Worm (Caenorhabditis elegans): Measurements from ENCODE around the gene trul-1.

trul-1 gene

ce11 chrII:296911-297440 is 14.6 kb upstream of the trul-1 start, which contains the start of the genes clec-117 and B0432.1:
TSS of gene clec-117 (minus strand) at chrII:297011.
TSS of gene B0432.1 (plus strand) at chrII:297390.
- TF ChIP-seq hlh-30 (tag; optimal IDR thresholded peaks at IDR 0.05; ENCODE audit: insufficient read depth) (no peak), snpc-4 (tag; optimal IDR thresholded peaks at IDR 0.05) (no peak), nhr-6 (tag; optimal IDR thresholded peaks at IDR 0.05) (no peak), nhr-76 (tag; optimal IDR thresholded peaks at IDR 0.05) (no peak), nhr-102 (tag; optimal IDR thresholded peaks at IDR 0.05) (no peak), daf-16 (GFP tag; optimal IDR thresholded peaks at IDR 0.05) (no peak), daf-16 (tag; optimal IDR thresholded peaks at IDR 0.05) (no peak)

ce11 chrII:294606-295005 is 12.2 kb upstream of the trul-1 start, which contains the start of gene B0432.11:
TSS of gene B0432.11 (minus strand) at chrII:294706.
- TF ChIP-seq ceh-28 (tag; optimal IDR thresholded peaks at IDR 0.05) (no peak), spr-3 (GFP tag; optimal IDR thresholded peaks at IDR 0.05) (no peak), aha-1 (tag) (no peak), zip-11 (GFP tag; IDR thresholded peaks at IDR 0.05) (no peak), php-3 (GFP tag; IDR thresholded peaks at IDR 0.05) (no peak), nhr-42 (GFP tag; IDR thresholded peaks at IDR 0.05) (no peak), gei-8 (GFP tag; optimal IDR thresholded peaks at IDR 0.05) (no peak), Y105C5A.15 (GFP tag; IDR thresholded peaks at IDR 0.05) (no peak), Y5F2A.4 (GFP tag; optimal IDR thresholded peaks at IDR 0.05) (no peak), lin-39 (tag; optimal IDR thresholded peaks at IDR 0.05) (no peak), F44E2.7 (GFP tag; IDR thresholded peaks at IDR 0.05) (no peak), dpl-1 (GFP tag; optimal IDR thresholded peaks at IDR 0.05) (no peak), lin-13 (GFP tag; optimal IDR thresholded peaks at IDR 0.05) (no peak)

- TF ChIP-seq daf-16 (GFP tag; optimal IDR thresholded peaks at IDR 0.05) (no peak), daf-16 (tag; optimal IDR thresholded peaks at IDR 0.05) (no peak), ztf-11 (tag; optimal IDR thresholded peaks at IDR 0.05) (no peak), nhr-28 (tag; optimal IDR thresholded peaks at IDR 0.05) (no peak), nhr-102 (tag; optimal IDR thresholded peaks at IDR 0.05) (no peak), fkh-10 (GFP tag; optimal IDR thresholded peaks at IDR 0.05) (no peak), nhr-6 (tag; optimal IDR thresholded peaks at IDR 0.05) (no peak), nhr-25 (tag; optimal IDR thresholded peaks at IDR 0.05; ENCODE audit: borderline replicate concordance, insufficient read depth) (no peak), nhr-77 (tag; optimal IDR thresholded peaks at IDR 0.05) (no peak), rbr-2 (tag; optimal IDR thresholded peaks at IDR 0.05) (no peak), ceh-28 (tag; optimal IDR thresholded peaks at IDR 0.05) (no peak), unc-39 (tag; optimal IDR thresholded peaks at IDR 0.05) (no peak), mes-2 (tag; optimal IDR thresholded peaks at IDR 0.05; ENCODE audit: poor library complexity, severe bottlenecking) (no peak), aly-2 (tag; optimal IDR thresholded peaks at IDR 0.05) (no peak), hmg-1.1 (GFP tag; IDR thresholded peaks at IDR 0.05) (no peak), ces-1 (GFP tag; optimal IDR thresholded peaks at IDR 0.05) (no peak), php-3 (GFP tag; IDR thresholded peaks at IDR 0.05) (no peak), madf-5 (GFP tag; IDR thresholded peaks at IDR 0.05) (no peak)
Measured at ce11 chrII:290282-290681, 7.9 kb upstream of the trul-1 start, which contains the start of gene djr-1.1. TSS of gene djr-1.1 (plus strand) at chrII:290582.

- no peak for TF ChIP-seq attf-4 (tag; optimal IDR thresholded peaks at IDR 0.05)
- peak; percentile 61; the same call in 1 of the 2 replicates for TF ChIP-seq nhr-42 (GFP tag; IDR thresholded peaks at IDR 0.05)
- peak; percentile 23 for TF ChIP-seq sdz-12 (GFP tag; optimal IDR thresholded peaks at IDR 0.05)
- TF ChIP-seq nhr-48 (tag; optimal IDR thresholded peaks at IDR 0.05), result no peak
- TF ChIP-seq unc-39 (tag; optimal IDR thresholded peaks at IDR 0.05), result no peak
- 0 out of 2 replicates have a peak, but pooled peaks have one; percentile 14 for TF ChIP-seq snpc-1.2 (GFP tag; IDR thresholded peaks at IDR 0.05)
- no peak for TF ChIP-seq hlh-11 (tag; optimal IDR thresholded peaks at IDR 0.05)
- no peak for TF ChIP-seq zfp-3 (GFP tag; conservative IDR thresholded peaks at IDR 0.05)
- no peak for TF ChIP-seq nhr-25 (tag; optimal IDR thresholded peaks at IDR 0.05; ENCODE audit: borderline replicate concordance, insufficient read depth)
- no peak for TF ChIP-seq set-16 (GFP tag; IDR thresholded peaks at IDR 0.05)
- no peak for TF ChIP-seq ceh-62 (tag; optimal IDR thresholded peaks at IDR 0.05)
- TF ChIP-seq T26A8.4 (GFP tag; IDR thresholded peaks at IDR 0.05), result peak; percentile 46; the same call in 1 of the 2 replicates
- TF ChIP-seq egl-27 (tag; optimal IDR thresholded peaks at IDR 0.05), result no peak
- no peak for TF ChIP-seq nhr-237 (tag; optimal IDR thresholded peaks at IDR 0.05)
- no peak for TF ChIP-seq ceh-82 (tag; optimal IDR thresholded peaks at IDR 0.05)
- TF ChIP-seq hif-1 (tag; optimal IDR thresholded peaks at IDR 0.05), result no peak
- TF ChIP-seq ceh-44 (GFP tag; IDR thresholded peaks at IDR 0.05), result no peak
- no peak for TF ChIP-seq dmd-8 (GFP tag; IDR thresholded peaks at IDR 0.05)
Measured at ce11 chrII:288705-289205, 6.4 kb upstream of the trul-1 start, which contains the start of gene mrpl-41. TSS of gene mrpl-41 (plus strand) at chrII:288939.

Measured in whole organism, L4 larva.